Fruit fly (Drosophila melanogaster): ENCODE data around the gene CG31913.

The CG31913 gene

DNA sequence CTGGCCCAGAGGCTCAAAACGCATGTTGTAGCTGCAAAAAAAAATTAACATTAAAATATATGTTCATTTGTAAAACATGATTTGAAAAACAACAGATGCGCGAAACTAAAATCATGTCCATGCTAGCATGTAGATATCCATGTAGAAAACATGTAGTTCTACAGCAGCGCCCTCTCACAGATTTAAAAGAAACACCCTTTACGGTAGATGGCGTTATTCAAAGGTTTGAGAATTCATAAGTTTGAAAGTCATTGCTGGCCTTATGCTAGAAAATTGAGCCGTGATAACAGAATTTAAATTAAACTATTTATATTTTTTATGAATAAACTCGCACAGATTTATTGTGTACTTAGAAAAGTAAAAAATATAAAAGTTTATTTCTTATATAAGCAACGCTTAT, 12.7 kb upstream of the CG31913 start (continued):
- TF ChIP-seq CG6654 (GFP tag; optimal IDR thresholded peaks at IDR 0.05) (peak; percentile 100), CG9876 (GFP tag; optimal IDR thresholded peaks at IDR 0.05) (peak; percentile 8), crol (GFP tag; IDR thresholded peaks at IDR 0.05) (no peak), zfh2 (GFP tag; optimal IDR thresholded peaks at IDR 0.05) (peak; percentile 17), mld (GFP tag; IDR thresholded peaks at IDR 0.05; ENCODE audit: partially characterized antibody) (no peak), HLH4C (GFP tag; IDR thresholded peaks at IDR 0.05; ENCODE audit: partially characterized antibody) (peak; percentile 62), CG13775 (GFP tag; optimal IDR thresholded peaks at IDR 0.05) (no peak), CG9797 (GFP tag; optimal IDR thresholded peaks at IDR 0.05) (no peak), amos (GFP tag; IDR thresholded peaks at IDR 0.05; ENCODE audit: partially characterized antibody) (peak; percentile 82), Sox102F (GFP tag; optimal IDR thresholded peaks at IDR 0.05) (peak; percentile 35), pnt (GFP tag; optimal IDR thresholded peaks at IDR 0.05) (peak; percentile 16), HmgZ (tag; optimal IDR thresholded peaks at IDR 0.05) (peak; percentile 45), lab (GFP tag; optimal IDR thresholded peaks at IDR 0.05) (no peak), CG17361 (GFP tag; IDR thresholded peaks at IDR 0.05) (peak; percentile 54; the same call in 2 of the 3 replicates), chinmo (GFP tag; IDR thresholded peaks at IDR 0.05; ENCODE audit: partially characterized antibody) (0 out of 4 replicates have a peak, but pooled peaks have one; percentile 8), prd (optimal IDR thresholded peaks at IDR 0.05) (peak in 1 of 2 experiments; percentile 89), prd (GFP tag; IDR thresholded peaks at IDR 0.05) (peak; percentile 71), HLH3B (GFP tag; IDR thresholded peaks at IDR 0.05) (0 out of 2 replicates have a peak, but pooled peaks have one; percentile 27), CG11085 (GFP tag; IDR thresholded peaks at IDR 0.05) (peak; percentile 18; the same call in 1 of the 2 replicates), Hr3 (GFP tag; optimal IDR thresholded peaks at IDR 0.05) (peak; percentile 8), Myb (GFP tag; optimal IDR thresholded peaks at IDR 0.05) (peak; percentile 22), ci (GFP tag; IDR thresholded peaks at IDR 0.05) (peak; percentile 23; the same call in 1 of the 3 replicates), CG14860 (GFP tag; IDR thresholded peaks at IDR 0.05; ENCODE audit: partially characterized antibody) (0 out of 3 replicates have a peak, but pooled peaks have one; percentile 55), CTCF (GFP tag; optimal IDR thresholded peaks at IDR 0.05) (peak; percentile 99), CG42726 (GFP tag; IDR thresholded peaks at IDR 0.05; ENCODE audit: partially characterized antibody) (peak; percentile 92), klu (GFP tag; IDR thresholded peaks at IDR 0.05) (no peak), Bgb (GFP tag; IDR thresholded peaks at IDR 0.05; ENCODE audit: partially characterized antibody) (peak; percentile 89), sob (GFP tag; IDR thresholded peaks at IDR 0.05) (peak; percentile 38; the same call in 1 of the 2 replicates), H15 (GFP tag; IDR thresholded peaks at IDR 0.05) (no peak), CG13424 (tag; optimal IDR thresholded peaks at IDR 0.05) (peak; percentile 5), CG16779 (GFP tag; IDR thresholded peaks at IDR 0.05) (no peak), CG10654 (GFP tag; optimal IDR thresholded peaks at IDR 0.05) (peak; percentile 5), zfh1 (GFP tag; IDR thresholded peaks at IDR 0.05) (peak; percentile 50; the same call in 2 of the 3 replicates), scrt (GFP tag; optimal IDR thresholded peaks at IDR 0.05) (no peak), bab2 (GFP tag; optimal IDR thresholded peaks at IDR 0.05) (peak; percentile 20), zen2 (GFP tag; IDR thresholded peaks at IDR 0.05; ENCODE audit: partially characterized antibody) (no peak), Sry-β (GFP tag; optimal IDR thresholded peaks at IDR 0.05) (no peak), chif (GFP tag; optimal IDR thresholded peaks at IDR 0.05) (peak in 1 of 2 experiments; percentile 49), Xrp1 (GFP tag; IDR thresholded peaks at IDR 0.05) (peak; percentile 27; the same call in 1 of the 2 replicates), sens (GFP tag) (peak; percentile 26), CG8944 (GFP tag; optimal IDR thresholded peaks at IDR 0.05) (peak; percentile 26), Oaz (GFP tag; IDR thresholded peaks at IDR 0.05) (peak; percentile 20; the same call in 1 of the 2 replicates), tna (GFP tag; IDR thresholded peaks at IDR 0.05; ENCODE audit: partially characterized antibody) (peak; percentile 39; the same call in 1 of the 2 replicates), ewg (GFP tag; optimal IDR thresholded peaks at IDR 0.05) (no peak), CG10267 (tag; optimal IDR thresholded peaks at IDR 0.05) (peak; percentile 15), ato (GFP tag; IDR thresholded peaks at IDR 0.05; ENCODE audit: partially characterized antibody) (peak; percentile 55), CG12769 (tag; optimal IDR thresholded peaks at IDR 0.05) (peak; percentile 25), kah (GFP tag; optimal IDR thresholded peaks at IDR 0.05) (no peak), CG5953 (GFP tag; IDR thresholded peaks at IDR 0.05) (no peak), ERR (GFP tag; optimal IDR thresholded peaks at IDR 0.05) (no peak)

Data from whole organism, embryonic.